Fruit fly (Drosophila melanogaster) whole organism, embryonic: ENCODE results near the gene CG4880.

ENCODE experiments used
- CG10274 ChIP-seq: fragments of 200-800 bp; sonication (Bioruptor generic); optimal IDR thresholded peaks from 3 replicates; lab custom pipeline; 2017; ENCODE audit warnings: missing biosample characterization, mild to moderate bottlenecking, missing genetic modification characterization
- CG10959 ChIP-seq: fragments of 200-800 bp; sonication (Bioruptor generic); IDR thresholded peaks from 2 replicates; pipeline ENCODE4 v1.3.6; 2022; ENCODE audit warnings: missing biosample characterization, missing genetic modification characterization
- CG13287 ChIP-seq: fragments of 200-800 bp; sonication (Bioruptor generic); IDR thresholded peaks from 2 replicates; pipeline ENCODE4 v1.3.6; 2022; ENCODE audit warnings: missing biosample characterization, missing genetic modification characterization; ENCODE audit not compliant: partially characterized antibody
- CG13624 ChIP-seq: fragments of 200-800 bp; sonication (Bioruptor generic); optimal IDR thresholded peaks from 2 replicates; lab custom pipeline; 2016; ENCODE audit warnings: missing biosample characterization, missing genetic modification characterization
- CG15269 ChIP-seq: fragments of 200-800 bp; sonication (Bioruptor generic); optimal IDR thresholded peaks from 2 replicates; lab custom pipeline; 2018; ENCODE audit warnings: missing biosample characterization, mild to moderate bottlenecking, missing genetic modification characterization, moderate library complexity
- CG15479 ChIP-seq: fragments of 200-800 bp; sonication (Bioruptor generic); optimal IDR thresholded peaks from 3 replicates; lab custom pipeline; 2019; ENCODE audit warnings: missing biosample characterization, mild to moderate bottlenecking, missing genetic modification characterization, moderate library complexity
- CG1603 ChIP-seq: fragments of 200-800 bp; sonication (Bioruptor generic); optimal IDR thresholded peaks from 2 replicates; lab custom pipeline; 2019; ENCODE audit warnings: missing biosample characterization, mild to moderate bottlenecking, missing genetic modification characterization, moderate library complexity
- CG17361 ChIP-seq: fragments of 200-800 bp; sonication (Bioruptor generic); IDR thresholded peaks from 3 replicates; pipeline ENCODE4 v1.3.6; 2022; ENCODE audit warnings: missing biosample characterization, missing genetic modification characterization
- CG17612 ChIP-seq: fragments of 200-800 bp; sonication (Bioruptor generic); IDR thresholded peaks from 2 replicates; pipeline ENCODE4 v1.3.6; 2022; ENCODE audit warnings: missing biosample characterization, missing genetic modification characterization
- CG18764 ChIP-seq: fragments of 200-800 bp; sonication (Bioruptor generic); optimal IDR thresholded peaks from 3 replicates; lab custom pipeline; 2016; ENCODE audit warnings: missing biosample characterization, missing genetic modification characterization
- CG30431 ChIP-seq: fragments of 200-800 bp; sonication (Bioruptor generic); optimal IDR thresholded peaks from 2 replicates; lab custom pipeline; 2017; ENCODE audit warnings: missing biosample characterization, missing genetic modification characterization
- CG3163 ChIP-seq: fragments of 200-800 bp; sonication (Bioruptor generic); optimal IDR thresholded peaks from 3 replicates; lab custom pipeline; 2016; ENCODE audit warnings: missing biosample characterization, missing genetic modification characterization
- CG3407 ChIP-seq: fragments of 200-800 bp; sonication (Bioruptor generic); optimal IDR thresholded peaks from 2 replicates; lab custom pipeline; 2018; ENCODE audit warnings: missing biosample characterization, mild to moderate bottlenecking, missing genetic modification characterization
- CG34376 ChIP-seq: fragments of 200-800 bp; sonication (Bioruptor generic); optimal IDR thresholded peaks from 2 replicates; lab custom pipeline; 2018; ENCODE audit warnings: missing biosample characterization, mild to moderate bottlenecking, missing genetic modification characterization
- CG3726 ChIP-seq: fragments of 200-800 bp; sonication (Bioruptor generic); IDR thresholded peaks from 3 replicates; pipeline ENCODE4, ENCODE4 v1.3.6; 2022; ENCODE audit warnings: missing biosample characterization, missing genetic modification characterization
- CG4360 ChIP-seq: fragments of 200-800 bp; sonication (Bioruptor generic); IDR thresholded peaks from 2 replicates; pipeline ENCODE4 v1.3.6; 2022; ENCODE audit warnings: missing biosample characterization, missing genetic modification characterization
- CG4424 ChIP-seq: fragments of 200-800 bp; sonication (Bioruptor generic); optimal IDR thresholded peaks from 3 replicates; lab custom pipeline; 2016; ENCODE audit warnings: missing biosample characterization, missing genetic modification characterization
- CG4617 ChIP-seq: fragments of 200-800 bp; sonication (Bioruptor generic); optimal IDR thresholded peaks from 3 replicates; lab custom pipeline; 2016; ENCODE audit warnings: missing biosample characterization, missing genetic modification characterization, borderline replicate concordance
- CG7987 ChIP-seq: fragments of 200-800 bp; sonication (Bioruptor generic); optimal IDR thresholded peaks from 2 replicates; lab custom pipeline; 2018; ENCODE audit warnings: missing biosample characterization, mild to moderate bottlenecking, missing genetic modification characterization, moderate library complexity
- Dad ChIP-seq: fragments of 200-800 bp; sonication (Bioruptor generic); optimal IDR thresholded peaks from 3 replicates; lab custom pipeline; 2016; ENCODE audit warnings: missing biosample characterization, missing genetic modification characterization
- Eip74EF ChIP-seq, 2 experiments: fragments of 200-800 bp in 1 of 2; fragments of >200 bp in 1 of 2; sonication (Bioruptor generic) in 1 of 2; optimal IDR thresholded peaks; 2 replicates each; lab custom pipeline; 2017 to 2019; ENCODE audit warnings: missing biosample characterization in 2 of 2, missing genetic modification characterization in 2 of 2, mild to moderate bottlenecking in 1 of 2, moderate library complexity in 1 of 2
- Ets65A ChIP-seq: fragments of 200-800 bp; sonication (Bioruptor generic); peaks from one replicate; lab custom pipeline; 2016; ENCODE audit warnings: missing biosample characterization, missing genetic modification characterization
- Hand ChIP-seq: fragments of 200-800 bp; sonication (Bioruptor generic); optimal IDR thresholded peaks from 2 replicates; lab custom pipeline; 2017; ENCODE audit warnings: mild to moderate bottlenecking, missing biosample characterization, missing genetic modification reagents, missing genetic modification characterization
- MBD-R2 ChIP-seq: fragments of 200-800 bp; sonication (Bioruptor generic); IDR thresholded peaks from 2 replicates; pipeline ENCODE4 v1.3.6; 2022; ENCODE audit warnings: missing biosample characterization, missing genetic modification characterization
- Side ChIP-seq: fragments of 200-800 bp; sonication (Bioruptor generic); optimal IDR thresholded peaks from 2 replicates; lab custom pipeline; 2016; ENCODE audit warnings: missing biosample characterization, missing genetic modification characterization
- Vsx1 ChIP-seq: fragments of 200-800 bp; sonication (Bioruptor generic); optimal IDR thresholded peaks from 2 replicates; lab custom pipeline; 2017; ENCODE audit warnings: missing biosample characterization, mild to moderate bottlenecking, missing genetic modification characterization, missing genetic modification reagents
- cad ChIP-seq: fragments of >200 bp; optimal IDR thresholded peaks from 2 replicates; lab custom pipeline; 2017; ENCODE audit warnings: missing biosample characterization, missing genetic modification characterization
- ci ChIP-seq: fragments of 200-800 bp; sonication (Bioruptor generic); IDR thresholded peaks from 3 replicates; pipeline ENCODE4 v1.3.6; 2022; ENCODE audit warnings: missing biosample characterization, missing genetic modification characterization
- corto ChIP-seq: fragments of 200-800 bp; sonication (Bioruptor generic); optimal IDR thresholded peaks from 2 replicates; lab custom pipeline; 2016; ENCODE audit warnings: missing biosample characterization, mild to moderate bottlenecking, missing genetic modification characterization, moderate library complexity
- ftz-f1 ChIP-seq: fragments of 200-800 bp; sonication (Bioruptor generic); optimal IDR thresholded peaks from 2 replicates; lab custom pipeline; 2016; ENCODE audit warnings: missing biosample characterization, missing genetic modification characterization
- gem ChIP-seq: fragments of 200-800 bp; sonication (Bioruptor generic); optimal IDR thresholded peaks from 2 replicates; lab custom pipeline; 2019; ENCODE audit warnings: missing biosample characterization, mild to moderate bottlenecking, missing genetic modification characterization, moderate library complexity
- gsb-n ChIP-seq: fragments of 200-800 bp; sonication (Bioruptor generic); optimal IDR thresholded peaks from 3 replicates; lab custom pipeline; 2018; ENCODE audit warnings: missing biosample characterization, mild to moderate bottlenecking, missing genetic modification characterization
- jigr1 ChIP-seq: fragments of 200-800 bp; sonication (Bioruptor generic); IDR thresholded peaks from 3 replicates; pipeline ENCODE4 v1.3.6; 2022; ENCODE audit warnings: missing biosample characterization, missing genetic modification characterization
- jumu ChIP-seq: fragments of 200-800 bp; sonication (Bioruptor generic); optimal IDR thresholded peaks from 3 replicates; lab custom pipeline; 2016; ENCODE audit warnings: missing biosample characterization, missing genetic modification characterization
- kni ChIP-seq: fragments of 200-800 bp; sonication (Bioruptor generic); optimal IDR thresholded peaks from 3 replicates; lab custom pipeline; 2017; ENCODE audit warnings: mild to moderate bottlenecking, missing biosample characterization, missing genetic modification reagents, missing genetic modification characterization
- knrl ChIP-seq: fragments of 200-800 bp; sonication (Bioruptor generic); IDR thresholded peaks from 3 replicates; pipeline ENCODE4 v1.3.6; 2022; ENCODE audit warnings: missing biosample characterization, missing genetic modification characterization; ENCODE audit not compliant: partially characterized antibody
- nom ChIP-seq: fragments of 200-800 bp; sonication (Bioruptor generic); optimal IDR thresholded peaks from 2 replicates; lab custom pipeline; 2017; ENCODE audit warnings: missing biosample characterization, missing genetic modification characterization, mild to moderate bottlenecking, moderate library complexity, missing genetic modification reagents
- onecut ChIP-seq: fragments of 200-800 bp; sonication (Bioruptor generic); IDR thresholded peaks from 2 replicates; pipeline ENCODE4 v1.3.6; 2022; ENCODE audit warnings: missing biosample characterization, missing genetic modification characterization
- pan ChIP-seq, 4 experiments: fragments of >200 bp in 3 of 4; fragments of 200-800 bp in 1 of 4; sonication (Bioruptor generic) in 1 of 4; optimal IDR thresholded peaks in 3 of 4; IDR thresholded peaks in 1 of 4; 2 replicates each; pipeline versions ENCODE4 v1.3.6 to Lab custom; 2017 to 2022; ENCODE audit warnings: missing biosample characterization in 2 of 4, missing genetic modification characterization in 2 of 4, mixed read lengths in 1 of 4
- pnt ChIP-seq: fragments of 200-800 bp; sonication (Bioruptor generic); optimal IDR thresholded peaks from 3 replicates; lab custom pipeline; 2016; ENCODE audit warnings: missing biosample characterization, missing genetic modification characterization
- schlank ChIP-seq: fragments of 200-800 bp; sonication (Bioruptor generic); optimal IDR thresholded peaks from 2 replicates; lab custom pipeline; 2018; ENCODE audit warnings: missing biosample characterization, mild to moderate bottlenecking, missing genetic modification characterization
- scrt ChIP-seq: fragments of 200-800 bp; sonication (Bioruptor generic); optimal IDR thresholded peaks from 2 replicates; lab custom pipeline; 2018; ENCODE audit warnings: missing biosample characterization, mild to moderate bottlenecking, missing genetic modification characterization, moderate library complexity
- seq ChIP-seq: fragments of 200-800 bp; sonication (Bioruptor generic); IDR thresholded peaks from 2 replicates; pipeline ENCODE4 v1.3.6; 2022; ENCODE audit warnings: missing biosample characterization, missing genetic modification characterization
- so ChIP-seq: fragments of 200-800 bp; sonication (Bioruptor generic); IDR thresholded peaks from 3 replicates; pipeline ENCODE4 v1.3.6; 2022; ENCODE audit warnings: missing biosample characterization, missing genetic modification characterization
- tin ChIP-seq: fragments of 200-800 bp; sonication (Bioruptor generic); optimal IDR thresholded peaks from 3 replicates; lab custom pipeline; 2016; ENCODE audit warnings: missing biosample characterization, missing genetic modification characterization
- tx ChIP-seq: fragments of 200-800 bp; sonication (Bioruptor generic); optimal IDR thresholded peaks from 2 replicates; lab custom pipeline; 2016; ENCODE audit warnings: missing biosample characterization, missing genetic modification characterization
- wek ChIP-seq: fragments of 200-800 bp; sonication (Bioruptor generic); optimal IDR thresholded peaks from 3 replicates; lab custom pipeline; 2018; ENCODE audit warnings: missing biosample characterization, mild to moderate bottlenecking, missing genetic modification characterization, moderate library complexity
- wor ChIP-seq: fragments of 200-800 bp; sonication (Bioruptor generic); IDR thresholded peaks from 2 replicates; pipeline ENCODE4 v1.3.6; 2022; ENCODE audit warnings: missing biosample characterization, missing genetic modification characterization

The CG4880 gene

dm6 chrX:16930465-16931286, 44.1 kb downstream of the CG4880 start (continued):
- TF ChIP-seq wek (GFP tag; lab: Kevin White, UChicago), result no peak
- no peak for TF ChIP-seq pan (optimal IDR thresholded peaks at IDR 0.05; lab: Kevin White, UChicago)
- peak in 1 of 2 experiments; percentile 72 for TF ChIP-seq pan (GFP tag; optimal IDR thresholded peaks at IDR 0.05 in 1 of 2, IDR thresholded peaks at IDR 0.05 in 1 of 2)
- TF ChIP-seq Eip74EF (GFP tag; optimal IDR thresholded peaks at IDR 0.05; lab: Kevin White, UChicago), result peak in 1 of 2 experiments; percentile 48
- TF ChIP-seq pnt (GFP tag; lab: Kevin White, UChicago), result no peak
- TF ChIP-seq CG15479 (GFP tag; lab: Kevin White, UChicago), result no peak
- TF ChIP-seq ftz-f1, result no peak
- peak; percentile 2 for TF ChIP-seq CG1603 (tag; lab: Kevin White, UChicago)
- TF ChIP-seq MBD-R2, result peak; percentile 27; the same call in 1 of the 2 replicates
- no peak for TF ChIP-seq Hand (GFP tag; lab: Kevin White, UChicago)
- no peak for TF ChIP-seq CG13624
- TF ChIP-seq CG13287 (GFP tag; lab: Robert Waterston, UW), result no peak
- peak; percentile 56 for TF ChIP-seq nom (GFP tag; lab: Kevin White, UChicago)
- TF ChIP-seq knrl, result no peak
- TF ChIP-seq jumu (GFP tag; lab: Kevin White, UChicago), result no peak
- peak; percentile 94 for TF ChIP-seq gem
- TF ChIP-seq cad, result no peak
- TF ChIP-seq CG4360 (GFP tag; lab: Robert Waterston, UW), result no peak
- TF ChIP-seq CG4617, result no peak
- peak; percentile 68 for TF ChIP-seq CG15269 (tag; lab: Kevin White, UChicago)
- no peak for TF ChIP-seq CG7987 (GFP tag; lab: Kevin White, UChicago)
- TF ChIP-seq CG10274 (GFP tag; lab: Kevin White, UChicago), result no peak
- TF ChIP-seq CG18764 (GFP tag; lab: Kevin White, UChicago), result peak; percentile 46
- TF ChIP-seq CG17612 (GFP tag; lab: Robert Waterston, UW), result no peak
- TF ChIP-seq CG3407 (GFP tag; lab: Kevin White, UChicago), result peak; percentile 37
- peak; percentile 72 for TF ChIP-seq CG17361 (GFP tag; lab: Robert Waterston, UW)
- 0 out of 2 replicates have a peak, but pooled peaks have one; percentile 27 for TF ChIP-seq CG10959 (GFP tag; lab: Robert Waterston, UW)
- peak; percentile 42; the same call in 2 of the 3 replicates for TF ChIP-seq jigr1 (GFP tag; lab: Robert Waterston, UW)
- peak; percentile 27 for TF ChIP-seq CG30431 (GFP tag; lab: Kevin White, UChicago)
- no peak for TF ChIP-seq Dad (GFP tag; lab: Kevin White, UChicago)
- peak; percentile 35 for TF ChIP-seq onecut
- peak; percentile 68 for TF ChIP-seq tin
- TF ChIP-seq Side, result no peak
- TF ChIP-seq wor (GFP tag; lab: Robert Waterston, UW), result peak; percentile 65; the same call in 1 of the 2 replicates
- no peak for TF ChIP-seq corto (GFP tag; lab: Kevin White, UChicago)
- TF ChIP-seq gsb-n (tag; lab: Kevin White, UChicago), result peak; percentile 57
- peak; percentile 44; the same call in 2 of the 3 replicates for TF ChIP-seq so (GFP tag; lab: Robert Waterston, UW)
- TF ChIP-seq CG3726, result peak; percentile 37; the same call in 2 of the 3 replicates
- TF ChIP-seq Vsx1, result peak; percentile 80
- no peak for TF ChIP-seq CG3163 (GFP tag; lab: Kevin White, UChicago)
- no peak for TF ChIP-seq kni
- TF ChIP-seq CG4424, result peak; percentile 64
- TF ChIP-seq tx, result no peak
- TF ChIP-seq Ets65A, result no peak
- TF ChIP-seq schlank (tag; lab: Kevin White, UChicago), result no peak
- no peak for TF ChIP-seq CG34376 (GFP tag; lab: Kevin White, UChicago)
- peak; percentile 32; the same call in 1 of the 2 replicates for TF ChIP-seq seq (GFP tag; lab: Robert Waterston, UW)
- no peak; the same call in 2 of the 3 replicates for TF ChIP-seq ci (GFP tag; lab: Robert Waterston, UW)
- TF ChIP-seq scrt (GFP tag; lab: Kevin White, UChicago), result peak; percentile 64
